Worm (Caenorhabditis elegans) whole organism, late embryonic: ENCODE measurements around the gene vars-1.

Experiments used
- F13H6.1 ChIP-seq: sonication (generic microtip); optimal IDR thresholded peaks from 2 replicates; lab custom pipeline; 2016; ENCODE audit warnings: missing genetic modification characterization, missing compliant biosample characterization
- T23F11.4 ChIP-seq: fragments of 200-800 bp; sonication (Bioruptor generic); optimal IDR thresholded peaks from 2 replicates; lab custom pipeline; 2018; ENCODE audit warnings: mild to moderate bottlenecking, missing genetic modification characterization, missing compliant biosample characterization
- Y22D7AL.16 ChIP-seq: sonication (generic microtip); optimal IDR thresholded peaks from 2 replicates; lab custom pipeline; 2016; ENCODE audit warnings: missing genetic modification characterization, missing compliant biosample characterization
- ahr-1 ChIP-seq: sonication (generic microtip); optimal IDR thresholded peaks from 2 replicates; lab custom pipeline; 2016; ENCODE audit warnings: missing genetic modification characterization, missing compliant biosample characterization
- ama-1 ChIP-seq: fragments of 150-350 bp; optimal IDR thresholded peaks from 2 replicates; lab custom pipeline; 2014
- ceh-19 ChIP-seq: fragments of 200-800 bp; sonication (Bioruptor generic); optimal IDR thresholded peaks from 2 replicates; lab custom pipeline; 2018; ENCODE audit warnings: mild to moderate bottlenecking, missing genetic modification characterization, missing compliant biosample characterization
- ceh-24 ChIP-seq: sonication (generic microtip); optimal IDR thresholded peaks from 2 replicates; lab custom pipeline; 2016; ENCODE audit warnings: mild to moderate bottlenecking, missing genetic modification characterization, missing compliant biosample characterization
- ceh-34 ChIP-seq: sonication (generic microtip); optimal IDR thresholded peaks from 2 replicates; lab custom pipeline; 2016; ENCODE audit warnings: mild to moderate bottlenecking, missing genetic modification characterization, missing compliant biosample characterization
- ceh-48 ChIP-seq: sonication (generic microtip); optimal IDR thresholded peaks from 2 replicates; lab custom pipeline; 2016; ENCODE audit warnings: missing genetic modification characterization, inconsistent platforms, missing compliant biosample characterization
- ceh-9 ChIP-seq: sonication (generic microtip); optimal IDR thresholded peaks from 2 replicates; lab custom pipeline; 2016; ENCODE audit warnings: mild to moderate bottlenecking, missing genetic modification characterization, inconsistent platforms, missing compliant biosample characterization
- dmd-4 ChIP-seq: sonication (generic microtip); optimal IDR thresholded peaks from 2 replicates; lab custom pipeline; 2016; ENCODE audit warnings: borderline replicate concordance, missing genetic modification characterization, missing compliant biosample characterization
- elt-2 ChIP-seq: sonication (generic microtip); optimal IDR thresholded peaks from 2 replicates; lab custom pipeline; 2016; ENCODE audit warnings: missing genetic modification reagents, missing genetic modification characterization, missing compliant biosample characterization
- elt-4 ChIP-seq: sonication (generic microtip); optimal IDR thresholded peaks from 2 replicates; lab custom pipeline; 2016; ENCODE audit warnings: missing genetic modification characterization, missing compliant biosample characterization
- fkh-6 ChIP-seq: sonication (generic microtip); optimal IDR thresholded peaks from 2 replicates; lab custom pipeline; 2016; ENCODE audit warnings: missing genetic modification characterization, missing compliant biosample characterization
- gmeb-2 ChIP-seq: sonication (generic microtip); optimal IDR thresholded peaks from 2 replicates; lab custom pipeline; 2016; ENCODE audit warnings: missing genetic modification characterization, inconsistent platforms, missing compliant biosample characterization
- hlh-15 ChIP-seq: sonication (generic microtip); optimal IDR thresholded peaks from 2 replicates; lab custom pipeline; 2016; ENCODE audit warnings: missing genetic modification characterization, missing compliant biosample characterization
- hlh-30 ChIP-seq: sonication (generic microtip); optimal IDR thresholded peaks from 2 replicates; lab custom pipeline; 2017; ENCODE audit warnings: antibody characterized with exemption, missing genetic modification characterization, missing compliant biosample characterization; ENCODE audit not compliant: insufficient read depth
- hlh-6 ChIP-seq: sonication (generic microtip); optimal IDR thresholded peaks from 2 replicates; lab custom pipeline; 2016; ENCODE audit warnings: missing genotype, missing genetic modification characterization, missing compliant biosample characterization
- hlh-8 ChIP-seq: sonication (generic microtip); optimal IDR thresholded peaks from 2 replicates; lab custom pipeline; 2016; ENCODE audit warnings: missing genotype, missing genetic modification characterization, missing compliant biosample characterization
- madf-2 ChIP-seq: sonication (generic microtip); optimal IDR thresholded peaks from 2 replicates; lab custom pipeline; 2017; ENCODE audit warnings: missing genetic modification characterization, missing compliant biosample characterization
- mec-3 ChIP-seq: sonication (generic microtip); optimal IDR thresholded peaks from 2 replicates; lab custom pipeline; 2016; ENCODE audit warnings: borderline replicate concordance, missing genetic modification characterization, missing compliant biosample characterization
- nfya-1 ChIP-seq: sonication (generic microtip); optimal IDR thresholded peaks from 2 replicates; lab custom pipeline; 2017; ENCODE audit warnings: missing genetic modification characterization, mild to moderate bottlenecking, missing compliant biosample characterization, antibody characterized with exemption, moderate library complexity
- nhr-11 ChIP-seq: fragments of 150-350 bp; optimal IDR thresholded peaks from 2 replicates; lab custom pipeline; 2014; ENCODE audit warnings: missing biosample characterization, missing genetic modification characterization
- npax-4 ChIP-seq: sonication (generic microtip); optimal IDR thresholded peaks from 2 replicates; lab custom pipeline; 2016; ENCODE audit warnings: missing genetic modification characterization, missing compliant biosample characterization
- pax-1 ChIP-seq: fragments of 150-350 bp; optimal IDR thresholded peaks from 2 replicates; lab custom pipeline; 2014; ENCODE audit warnings: missing biosample characterization, missing genetic modification characterization
- pqm-1 ChIP-seq: sonication (generic microtip); optimal IDR thresholded peaks from 2 replicates; lab custom pipeline; 2016; ENCODE audit warnings: missing genetic modification characterization, missing compliant biosample characterization
- pros-1 ChIP-seq: fragments of 150-350 bp; optimal IDR thresholded peaks from 2 replicates; lab custom pipeline; 2014; ENCODE audit warnings: missing biosample characterization, missing genetic modification reagents, missing genetic modification characterization
- ref-2 ChIP-seq: sonication (generic microtip); optimal IDR thresholded peaks from 2 replicates; lab custom pipeline; 2016; ENCODE audit warnings: missing genetic modification characterization, missing compliant biosample characterization
- sox-2 ChIP-seq: fragments of 200-800 bp; sonication (Bioruptor generic); IDR thresholded peaks from 2 replicates; pipeline ENCODE4 v1.3.6; 2022; ENCODE audit warnings: missing genetic modification reagents, missing genetic modification characterization, missing compliant biosample characterization
- tbx-7 ChIP-seq: sonication (generic microtip); optimal IDR thresholded peaks from 2 replicates; lab custom pipeline; 2016; ENCODE audit warnings: missing genotype, missing genetic modification characterization, missing compliant biosample characterization
- unc-55 ChIP-seq: sonication (generic microtip); optimal IDR thresholded peaks from 2 replicates; lab custom pipeline; 2017; ENCODE audit warnings: missing biosample characterization, missing genetic modification reagents, missing genetic modification characterization
- unc-86 ChIP-seq: sonication (generic microtip); optimal IDR thresholded peaks from 2 replicates; lab custom pipeline; 2016; ENCODE audit warnings: missing genetic modification characterization, missing compliant biosample characterization
- zip-5 ChIP-seq: sonication (generic microtip); optimal IDR thresholded peaks from 2 replicates; lab custom pipeline; 2016; ENCODE audit warnings: missing genetic modification characterization, missing compliant biosample characterization
- ztf-16 ChIP-seq: sonication (generic microtip); optimal IDR thresholded peaks from 2 replicates; lab custom pipeline; 2017; ENCODE audit warnings: missing genetic modification characterization, missing compliant biosample characterization

vars-1 gene

ce11 chrV:8046706-8047105, 15.5 kb downstream of the vars-1 start, which contains the start of gene ZC513.3 (continued):
- no peak for TF ChIP-seq hlh-6 (tag; lab: Kevin White, UChicago)

- peak; percentile 74 for TF ChIP-seq elt-4
- no peak for TF ChIP-seq ceh-9 (tag; lab: Kevin White, UChicago)
- TF ChIP-seq dmd-4 (tag; lab: Kevin White, UChicago), result peak; percentile 14
- TF ChIP-seq nfya-1 (tag; lab: Kevin White, UChicago), result no peak
- TF ChIP-seq mec-3 (tag; lab: Kevin White, UChicago), result no peak
- TF ChIP-seq ahr-1 (tag; lab: Kevin White, UChicago), result no peak
Measured at ce11 chrV:8050059-8050677, 19.0 kb downstream of the vars-1 start.

- no peak for TF ChIP-seq unc-55 (GFP tag; lab: Kevin White, UChicago)
- TF ChIP-seq ama-1, result no peak
- no peak for TF ChIP-seq elt-4
Measured at ce11 chrV:8050811-8051210, 19.6 kb downstream of the vars-1 start, which contains the start of gene col-43. Gene col-43, minus strand, starts transcription at chrV:8050911.

ce11 chrV:8051851-8052250, 20.6 kb downstream of the vars-1 start, which contains the start of gene sth-1:
Gene sth-1, plus strand, starts transcription at chrV:8052151.
- TF ChIP-seq npax-4 (tag; lab: Kevin White, UChicago) (no peak), T23F11.4 (GFP tag; lab: Kevin White, UChicago) (no peak), pax-1 (tag; lab: Kevin White, UChicago) (no peak), pros-1 (tag; lab: Kevin White, UChicago) (no peak), ama-1 (no peak), hlh-30 (tag; lab: Kevin White, UChicago) (no peak), nfya-1 (tag; lab: Kevin White, UChicago) (no peak), tbx-7 (tag; lab: Kevin White, UChicago) (no peak), unc-86 (no peak), sox-2 (GFP tag; lab: Robert Waterston, UW) (no peak), unc-55 (GFP tag; lab: Kevin White, UChicago) (no peak), nhr-11 (tag; lab: Kevin White, UChicago) (no peak), elt-4 (no peak), ceh-24 (tag; lab: Kevin White, UChicago) (no peak)

ce11 chrV:8054130-8054529, 22.9 kb downstream of the vars-1 start, which contains the start of gene ZC513.2:
Gene ZC513.2, plus strand, starts transcription at chrV:8054430.
- TF ChIP-seq elt-4 (no peak), ama-1 (no peak), gmeb-2 (tag; lab: Kevin White, UChicago) (no peak)

ce11 chrV:8055170-8055569, 24.0 kb downstream of the vars-1 start:
- no peak for TF ChIP-seq hlh-8 (tag; lab: Kevin White, UChicago)
- TF ChIP-seq elt-4, result no peak
- TF ChIP-seq T23F11.4 (GFP tag; lab: Kevin White, UChicago), result no peak
- TF ChIP-seq unc-86, result no peak
- no peak for TF ChIP-seq ceh-48 (tag; lab: Kevin White, UChicago)
- no peak for TF ChIP-seq nhr-11 (tag; lab: Kevin White, UChicago)
- no peak for TF ChIP-seq Y22D7AL.16 (tag; lab: Kevin White, UChicago)
- TF ChIP-seq F13H6.1 (tag; lab: Kevin White, UChicago), result no peak
- no peak for TF ChIP-seq pqm-1 (tag; lab: Kevin White, UChicago)
- no peak for TF ChIP-seq ceh-34
- TF ChIP-seq ztf-16 (tag; lab: Kevin White, UChicago), result no peak
- TF ChIP-seq zip-5, result no peak
- no peak for TF ChIP-seq ref-2 (tag; lab: Kevin White, UChicago)
- no peak for TF ChIP-seq ceh-19 (GFP tag; lab: Kevin White, UChicago)
- no peak for TF ChIP-seq elt-2 (tag; lab: Kevin White, UChicago)
- TF ChIP-seq hlh-15, result no peak
- no peak for TF ChIP-seq madf-2 (tag; lab: Kevin White, UChicago)
- TF ChIP-seq fkh-6 (tag; lab: Kevin White, UChicago), result no peak
- TF ChIP-seq ama-1, result no peak
- no peak for TF ChIP-seq ceh-9 (tag; lab: Kevin White, UChicago)
- TF ChIP-seq, all 69 proteins: peak for 0
